Fruit fly (Drosophila melanogaster) whole organism, pupa: ENCODE measurements around the gene veli.

ENCODE experiments used
- CG10348 ChIP-seq: fragments of 200-800 bp; sonication (Bioruptor generic); IDR thresholded peaks from 2 replicates; pipeline ENCODE4 v1.3.6; 2022; ENCODE audit warnings: missing biosample characterization, missing genetic modification characterization
- CG12605 ChIP-seq: fragments of 200-800 bp; sonication (Bioruptor generic); IDR thresholded peaks from 2 replicates; pipeline ENCODE4 v1.3.6; 2022; ENCODE audit warnings: missing biosample characterization, missing genetic modification characterization
- CG13204 ChIP-seq: fragments of 200-800 bp; sonication (Bioruptor generic); optimal IDR thresholded peaks from 2 replicates; lab custom pipeline; 2018; ENCODE audit warnings: missing biosample characterization, mild to moderate bottlenecking, missing genetic modification characterization, moderate library complexity
- CG14655 ChIP-seq: fragments of 200-800 bp; sonication (Bioruptor generic); optimal IDR thresholded peaks from 3 replicates; lab custom pipeline; 2017; ENCODE audit warnings: mild to moderate bottlenecking, missing biosample characterization, missing genetic modification reagents, missing genetic modification characterization
- CG15710 ChIP-seq: fragments of 200-800 bp; sonication (Bioruptor generic); optimal IDR thresholded peaks from 2 replicates; lab custom pipeline; 2018; ENCODE audit warnings: missing biosample characterization, mild to moderate bottlenecking, missing genetic modification characterization, moderate library complexity
- CG17806 ChIP-seq: fragments of 200-800 bp; sonication (Bioruptor generic); optimal IDR thresholded peaks from 2 replicates; lab custom pipeline; 2018; ENCODE audit warnings: missing biosample characterization, mild to moderate bottlenecking, missing genetic modification characterization, moderate library complexity
- CG32121 ChIP-seq: fragments of 200-800 bp; sonication (Bioruptor generic); IDR thresholded peaks from 2 replicates; pipeline ENCODE4 v1.3.6; 2022; ENCODE audit warnings: missing biosample characterization, missing genetic modification characterization
- CG34367 ChIP-seq: fragments of 200-800 bp; sonication (Bioruptor generic); optimal IDR thresholded peaks from 2 replicates; lab custom pipeline; 2018; ENCODE audit warnings: missing biosample characterization, mild to moderate bottlenecking, missing genetic modification characterization
- CG4496 ChIP-seq: fragments of 200-800 bp; sonication (Bioruptor generic); IDR thresholded peaks from 3 replicates; pipeline ENCODE4 v1.3.6; 2022; ENCODE audit warnings: missing biosample characterization, missing genetic modification characterization
- CG8159 ChIP-seq: fragments of 200-800 bp; sonication (Bioruptor generic); optimal IDR thresholded peaks from 3 replicates; lab custom pipeline; 2018; ENCODE audit warnings: missing biosample characterization, mild to moderate bottlenecking, missing genetic modification characterization, moderate library complexity
- CG8301 ChIP-seq: fragments of 200-800 bp; sonication (Bioruptor generic); optimal IDR thresholded peaks from 2 replicates; lab custom pipeline; 2018; ENCODE audit warnings: missing biosample characterization, mild to moderate bottlenecking, missing genetic modification characterization
- CG9948 ChIP-seq: fragments of 200-800 bp; sonication (Bioruptor generic); optimal IDR thresholded peaks from 2 replicates; lab custom pipeline; 2018; ENCODE audit warnings: missing biosample characterization, mild to moderate bottlenecking, missing genetic modification characterization, moderate library complexity
- D1 ChIP-seq: fragments of 200-800 bp; sonication (Bioruptor generic); optimal IDR thresholded peaks from 2 replicates; lab custom pipeline; 2018; ENCODE audit warnings: missing biosample characterization, mild to moderate bottlenecking, missing genetic modification characterization, moderate library complexity
- EcR ChIP-seq: fragments of 200-800 bp; sonication (Bioruptor generic); optimal IDR thresholded peaks from 3 replicates; lab custom pipeline; 2019; ENCODE audit warnings: missing biosample characterization, missing genetic modification characterization, mild to moderate bottlenecking, moderate library complexity, missing genetic modification reagents
- Ets98B ChIP-seq: fragments of 200-800 bp; sonication (Bioruptor generic); IDR thresholded peaks from 2 replicates; pipeline ENCODE4 v1.3.6; 2022; ENCODE audit warnings: missing biosample characterization, missing genetic modification characterization
- Pif1A ChIP-seq: fragments of 200-800 bp; sonication (Bioruptor generic); optimal IDR thresholded peaks from 3 replicates; lab custom pipeline; 2016; ENCODE audit warnings: missing biosample characterization, missing genetic modification characterization
- Pif1B ChIP-seq: fragments of 200-800 bp; sonication (Bioruptor generic); optimal IDR thresholded peaks from 3 replicates; lab custom pipeline; 2016; ENCODE audit warnings: missing biosample characterization, missing genetic modification characterization
- Snoo ChIP-seq: fragments of 200-800 bp; sonication (Bioruptor generic); optimal IDR thresholded peaks from 3 replicates; lab custom pipeline; 2017; ENCODE audit warnings: missing biosample characterization, mild to moderate bottlenecking, missing genetic modification characterization, inconsistent platforms
- fd96Ca ChIP-seq: fragments of 200-800 bp; sonication (Bioruptor generic); IDR thresholded peaks from 3 replicates; pipeline ENCODE4 v1.3.6; 2022; ENCODE audit warnings: missing biosample characterization, missing genetic modification characterization
- gl ChIP-seq: fragments of 200-800 bp; sonication (Bioruptor generic); optimal IDR thresholded peaks from 2 replicates; lab custom pipeline; 2018; ENCODE audit warnings: missing biosample characterization, mild to moderate bottlenecking, missing genetic modification characterization
- rn ChIP-seq: fragments of 200-800 bp; sonication (Bioruptor generic); IDR thresholded peaks from 2 replicates; pipeline ENCODE4 v1.3.6; 2022; ENCODE audit warnings: missing biosample characterization, missing genetic modification characterization

The veli gene

dm6 chr3R:25036644-25037043, 28.7 kb downstream of the veli start, which contains the start of gene CG31115:
TSS of gene CG31115 (plus strand) at chr3R:25036944.
- TF ChIP-seq Pif1B = no peak
- TF ChIP-seq CG9948 (tag; lab: Kevin White, UChicago) = no peak
- TF ChIP-seq CG32121 (GFP tag; lab: Robert Waterston, UW) = no peak
- TF ChIP-seq CG4496 (GFP tag; lab: Robert Waterston, UW) = no peak
- no peak for TF ChIP-seq CG10348 (GFP tag; lab: Robert Waterston, UW)
- no peak for TF ChIP-seq CG15710 (tag; lab: Kevin White, UChicago)
- TF ChIP-seq Snoo (tag; lab: Kevin White, UChicago) = no peak
- TF ChIP-seq CG17806 (tag; lab: Kevin White, UChicago) = no peak
- no peak for TF ChIP-seq fd96Ca (GFP tag; lab: Robert Waterston, UW)
- TF ChIP-seq Pif1A = no peak
- TF ChIP-seq, all 21 proteins: peak for 0

dm6 chr3R:25033142-25033586, 32.2 kb downstream of the veli start, which contains the start of gene Smg6:
TSS of gene Smg6 (minus strand) at chr3R:25033465.
- no peak for TF ChIP-seq fd96Ca (GFP tag; lab: Robert Waterston, UW)
- TF ChIP-seq CG9948 (tag; lab: Kevin White, UChicago) = no peak
- no peak for TF ChIP-seq gl (tag; lab: Kevin White, UChicago)
- no peak for TF ChIP-seq D1 (tag; lab: Kevin White, UChicago)
- no peak for TF ChIP-seq CG12605
- TF ChIP-seq Snoo (tag; lab: Kevin White, UChicago) = no peak
- no peak for TF ChIP-seq Pif1B
- no peak for TF ChIP-seq CG8159 (tag; lab: Kevin White, UChicago)
- TF ChIP-seq CG8301 (tag; lab: Kevin White, UChicago) = no peak
- no peak for TF ChIP-seq CG15710 (tag; lab: Kevin White, UChicago)
- no peak for TF ChIP-seq Pif1A
- TF ChIP-seq, all 21 proteins: peak for 0

- TF ChIP-seq CG14655 (GFP tag; lab: Kevin White, UChicago) (no peak), CG34367 (tag; lab: Kevin White, UChicago) (no peak)
These were observed 32.7 kb downstream of the veli start for dm6 chr3R:25032686-25033085.

dm6 chr3R:25027281-25028219, 37.8 kb downstream of the veli start:
- TF ChIP-seq Snoo (tag; lab: Kevin White, UChicago) (peak; percentile 55), EcR (GFP tag; lab: Kevin White, UChicago) (no peak), CG9948 (tag; lab: Kevin White, UChicago) (peak; percentile 25), fd96Ca (GFP tag; lab: Robert Waterston, UW) (0 out of 3 replicates have a peak, but pooled peaks have one; percentile 35), CG12605 (no peak), Pif1A (no peak), Pif1B (no peak), CG17806 (tag; lab: Kevin White, UChicago) (peak; percentile 18), D1 (tag; lab: Kevin White, UChicago) (no peak), CG32121 (GFP tag; lab: Robert Waterston, UW) (0 out of 2 replicates have a peak, but pooled peaks have one; percentile 28), CG15710 (tag; lab: Kevin White, UChicago) (peak; percentile 36)

- TF ChIP-seq Ets98B (GFP tag; lab: Robert Waterston, UW) (peak; percentile 94), Snoo (tag; lab: Kevin White, UChicago) (peak; percentile 91), CG13204 (no peak), CG9948 (tag; lab: Kevin White, UChicago) (peak; percentile 84), CG17806 (tag; lab: Kevin White, UChicago) (peak; percentile 86), EcR (GFP tag; lab: Kevin White, UChicago) (peak; percentile 18), CG10348 (GFP tag; lab: Robert Waterston, UW) (0 out of 2 replicates have a peak, but pooled peaks have one; percentile 28), Pif1A (no peak), CG12605 (peak; percentile 69; the same call in 1 of the 2 replicates), rn (GFP tag; lab: Robert Waterston, UW) (peak; percentile 85), CG8159 (tag; lab: Kevin White, UChicago) (peak; percentile 88), CG8301 (tag; lab: Kevin White, UChicago) (peak; percentile 86), gl (tag; lab: Kevin White, UChicago) (peak; percentile 76), Pif1B (peak; percentile 89), CG14655 (GFP tag; lab: Kevin White, UChicago) (no peak), CG15710 (tag; lab: Kevin White, UChicago) (peak; percentile 87), CG32121 (GFP tag; lab: Robert Waterston, UW) (peak; percentile 91), CG34367 (tag; lab: Kevin White, UChicago) (peak; percentile 84), D1 (tag; lab: Kevin White, UChicago) (no peak), CG4496 (GFP tag; lab: Robert Waterston, UW) (peak; percentile 96), fd96Ca (GFP tag; lab: Robert Waterston, UW) (peak; percentile 93)
These were observed 40.4 kb downstream of the veli start, which contains the start of the genes EMC6 and Hr96 for dm6 chr3R:25024895-25025557. TSS of gene EMC6 (minus strand) at chr3R:25025017. TSS of gene Hr96 (plus strand) at chr3R:25025235.
